Fruit fly (Drosophila melanogaster): ENCODE data around the gene Rel.
A peak's percentile ranks its signal among the peaks of the same experiment; 100 is the strongest.

The Rel gene

DNA sequence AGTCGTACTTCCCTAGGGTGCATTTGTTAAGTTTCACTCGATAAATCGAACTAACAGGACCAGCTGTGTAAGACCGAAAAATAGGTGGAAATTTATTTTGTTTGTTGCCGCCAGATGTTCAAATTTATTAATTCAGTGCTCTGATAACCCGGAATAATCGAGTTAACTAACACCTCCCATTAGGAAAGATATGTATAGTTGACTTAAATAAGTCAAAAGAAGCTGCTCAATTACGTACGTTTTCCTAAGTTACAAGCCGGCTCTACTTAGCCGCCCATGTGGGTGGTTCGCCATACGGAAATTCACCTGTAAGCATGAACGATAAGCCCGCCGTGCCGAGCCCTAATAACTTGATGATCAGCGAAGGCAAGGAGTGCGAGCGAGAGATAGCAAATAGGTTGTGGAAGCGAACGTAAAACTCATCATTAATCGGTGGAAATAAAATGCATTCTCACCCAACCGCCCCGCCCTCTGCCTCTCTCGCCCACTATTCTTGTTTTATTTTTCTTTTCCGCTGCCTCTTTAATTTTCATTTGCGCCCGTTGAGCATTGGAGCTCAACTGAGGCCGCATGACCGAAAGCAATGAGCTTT lies 6.2 kb upstream of the Rel start (continued):
- TF ChIP-seq ash1 (GFP tag; optimal IDR thresholded peaks at IDR 0.05), result no peak
- no peak for TF ChIP-seq nau (GFP tag; optimal IDR thresholded peaks at IDR 0.05)
- TF ChIP-seq Elba2 (GFP tag; optimal IDR thresholded peaks at IDR 0.05), result no peak
- TF ChIP-seq sens-2 (GFP tag; IDR thresholded peaks at IDR 0.05), result no peak
- TF ChIP-seq CG4730 (GFP tag; IDR thresholded peaks at IDR 0.05), result no peak
- no peak for TF ChIP-seq cg (GFP tag; optimal IDR thresholded peaks at IDR 0.05)
- TF ChIP-seq wdn (GFP tag; IDR thresholded peaks at IDR 0.05), result no peak
- TF ChIP-seq CG18764 (GFP tag; optimal IDR thresholded peaks at IDR 0.05), result peak; percentile 3
- no peak for TF ChIP-seq bowl (GFP tag; IDR thresholded peaks at IDR 0.05)
- peak in 1 of 2 experiments; percentile 19 for TF ChIP-seq Pdp1 (GFP tag; optimal IDR thresholded peaks at IDR 0.05)
- no peak for TF ChIP-seq dm (GFP tag; optimal IDR thresholded peaks at IDR 0.05)
- TF ChIP-seq D (optimal IDR thresholded peaks at IDR 0.05), result peak; percentile 36
- peak; percentile 10 for TF ChIP-seq D (GFP tag; optimal IDR thresholded peaks at IDR 0.05)
- no peak for TF ChIP-seq ro (GFP tag; IDR thresholded peaks at IDR 0.05)
- TF ChIP-seq ap (GFP tag; IDR thresholded peaks at IDR 0.05), result no peak
- TF ChIP-seq CG3163 (GFP tag; optimal IDR thresholded peaks at IDR 0.05), result peak; percentile 70
- TF ChIP-seq B-H1 (GFP tag; IDR thresholded peaks at IDR 0.05), result no peak
- no peak for TF ChIP-seq Asciz (GFP tag; optimal IDR thresholded peaks at IDR 0.05)
- TF ChIP-seq B-H2 (GFP tag; optimal IDR thresholded peaks at IDR 0.05), result no peak
- TF ChIP-seq org-1 (GFP tag; optimal IDR thresholded peaks at IDR 0.05), result peak; percentile 48
- TF ChIP-seq onecut (GFP tag; IDR thresholded peaks at IDR 0.05), result 0 out of 2 replicates have a peak, but pooled peaks have one; percentile 2
- TF ChIP-seq CG8281 (tag; optimal IDR thresholded peaks at IDR 0.05), result peak; percentile 18
- TF ChIP-seq oc (tag; optimal IDR thresholded peaks at IDR 0.05), result no peak
- no peak for TF ChIP-seq sna (GFP tag; IDR thresholded peaks at IDR 0.05; ENCODE audit: partially characterized antibody)
- peak; percentile 4 for TF ChIP-seq Fer2 (tag; optimal IDR thresholded peaks at IDR 0.05)
- no peak for TF ChIP-seq CG11695 (GFP tag; IDR thresholded peaks at IDR 0.05)
- no peak for TF ChIP-seq slp2 (GFP tag; optimal IDR thresholded peaks at IDR 0.05)
- peak; percentile 38 for TF ChIP-seq cwo (GFP tag; optimal IDR thresholded peaks at IDR 0.05)
- no peak for TF ChIP-seq Deaf1 (tag; optimal IDR thresholded peaks at IDR 0.05)
- TF ChIP-seq cad (GFP tag; optimal IDR thresholded peaks at IDR 0.05), result no peak
- peak; percentile 53 for TF ChIP-seq CG7786 (GFP tag; optimal IDR thresholded peaks at IDR 0.05)
- TF ChIP-seq CG12659 (GFP tag; optimal IDR thresholded peaks at IDR 0.05), result peak; percentile 50
- peak; percentile 71 for TF ChIP-seq CoRest (tag; optimal IDR thresholded peaks at IDR 0.05)
- no peak for TF ChIP-seq CG14860 (GFP tag; IDR thresholded peaks at IDR 0.05; ENCODE audit: partially characterized antibody)
- TF ChIP-seq Atf6 (GFP tag; IDR thresholded peaks at IDR 0.05), result no peak
- TF ChIP-seq Eip74EF (GFP tag; optimal IDR thresholded peaks at IDR 0.05), result peak in 1 of 2 experiments; percentile 7
- no peak for TF ChIP-seq sqz (GFP tag; optimal IDR thresholded peaks at IDR 0.05)
- TF ChIP-seq dmrt99B (tag; optimal IDR thresholded peaks at IDR 0.05), result peak; percentile 76
- no peak for TF ChIP-seq CG13287 (GFP tag; IDR thresholded peaks at IDR 0.05; ENCODE audit: partially characterized antibody)
- TF ChIP-seq CG1792 (GFP tag; optimal IDR thresholded peaks at IDR 0.05), result peak; percentile 1
- no peak for TF ChIP-seq Opbp (GFP tag; IDR thresholded peaks at IDR 0.05; ENCODE audit: partially characterized antibody)
- peak; percentile 20 for TF ChIP-seq Usf (GFP tag; optimal IDR thresholded peaks at IDR 0.05)
- no peak for TF ChIP-seq Blimp-1 (GFP tag; optimal IDR thresholded peaks at IDR 0.05)
- no peak for TF ChIP-seq CG17912 (GFP tag; optimal IDR thresholded peaks at IDR 0.05)
- no peak for TF ChIP-seq row (GFP tag; IDR thresholded peaks at IDR 0.05)
- peak; percentile 4 for TF ChIP-seq CG10431 (GFP tag; optimal IDR thresholded peaks at IDR 0.05)
- no peak for TF ChIP-seq Nf-YB (GFP tag; optimal IDR thresholded peaks at IDR 0.05)
- peak; percentile 40 for TF ChIP-seq tio (GFP tag; optimal IDR thresholded peaks at IDR 0.05)
- peak; percentile 38 for TF ChIP-seq Fer1 (GFP tag; optimal IDR thresholded peaks at IDR 0.05)
- no peak for TF ChIP-seq CG11247 (GFP tag; IDR thresholded peaks at IDR 0.05)
